Worm (Caenorhabditis elegans): Measurements from ENCODE around the gene F46B3.16.

DNA sequence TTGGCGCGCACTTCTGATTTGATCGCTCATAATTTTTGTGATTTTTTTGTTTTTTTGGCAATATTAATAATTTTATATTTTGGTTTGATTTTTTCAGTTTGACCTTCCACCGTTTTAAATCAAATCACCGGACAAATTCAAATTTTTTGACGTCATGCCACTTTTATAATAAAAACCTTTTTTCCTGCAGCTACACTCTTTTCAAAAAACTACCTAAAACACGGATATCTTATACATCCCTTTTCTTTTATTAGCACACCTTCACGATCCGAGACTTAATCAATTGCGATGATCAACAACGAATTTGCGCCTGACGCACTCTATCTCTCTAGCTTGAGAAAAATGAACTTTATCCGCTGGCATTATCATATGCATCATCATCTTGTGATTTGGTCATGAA lies 24.9 kb upstream of the F46B3.16 start, which contains the start of gene grd-2:
- TF ChIP-seq mdl-1 (tag; optimal IDR thresholded peaks at IDR 0.05) (no peak), unc-62 (GFP tag; optimal IDR thresholded peaks at IDR 0.05) (no peak), C34F6.9 (tag; optimal IDR thresholded peaks at IDR 0.05) (no peak)

Measured in whole organism, L2 larva.